Worm (Caenorhabditis elegans) whole organism, L4/young adult: ENCODE results near the gene H04J21.4.

Experiments
- W03F9.2 ChIP-seq: fragments of 150-350 bp; optimal IDR thresholded peaks from 2 replicates; lab custom pipeline; 2014; ENCODE audit warnings: missing biosample characterization, missing genetic modification characterization
- dao-5 ChIP-seq: sonication (generic microtip); optimal IDR thresholded peaks from 2 replicates; lab custom pipeline; 2016; ENCODE audit warnings: missing genotype, missing genetic modification characterization, moderate library complexity, missing compliant biosample characterization
- him-1 ChIP-seq: sonication (generic microtip); optimal IDR thresholded peaks from 2 replicates; lab custom pipeline; 2016; ENCODE audit warnings: missing genotype, missing genetic modification reagents, missing genetic modification characterization, missing compliant biosample characterization

H04J21.4 gene

ce11 chrIII:2368424-2368823 is at the start of gene H04J21.4:
Gene H04J21.4, minus strand, starts transcription at chrIII:2368524.
- no peak for TF ChIP-seq dao-5
- no peak for TF ChIP-seq him-1 (tag; lab: Kevin White, UChicago)
- TF ChIP-seq W03F9.2 (tag; lab: Kevin White, UChicago): no peak

ce11 chrIII:2410925-2411450 is 42.7 kb upstream of the H04J21.4 start, which contains the start of gene mrpl-30:
Gene mrpl-30, minus strand, starts transcription at chrIII:2410975.
- no peak for TF ChIP-seq him-1 (tag; lab: Kevin White, UChicago)
- TF ChIP-seq dao-5: no peak
- TF ChIP-seq W03F9.2 (tag; lab: Kevin White, UChicago): no peak

DNA sequence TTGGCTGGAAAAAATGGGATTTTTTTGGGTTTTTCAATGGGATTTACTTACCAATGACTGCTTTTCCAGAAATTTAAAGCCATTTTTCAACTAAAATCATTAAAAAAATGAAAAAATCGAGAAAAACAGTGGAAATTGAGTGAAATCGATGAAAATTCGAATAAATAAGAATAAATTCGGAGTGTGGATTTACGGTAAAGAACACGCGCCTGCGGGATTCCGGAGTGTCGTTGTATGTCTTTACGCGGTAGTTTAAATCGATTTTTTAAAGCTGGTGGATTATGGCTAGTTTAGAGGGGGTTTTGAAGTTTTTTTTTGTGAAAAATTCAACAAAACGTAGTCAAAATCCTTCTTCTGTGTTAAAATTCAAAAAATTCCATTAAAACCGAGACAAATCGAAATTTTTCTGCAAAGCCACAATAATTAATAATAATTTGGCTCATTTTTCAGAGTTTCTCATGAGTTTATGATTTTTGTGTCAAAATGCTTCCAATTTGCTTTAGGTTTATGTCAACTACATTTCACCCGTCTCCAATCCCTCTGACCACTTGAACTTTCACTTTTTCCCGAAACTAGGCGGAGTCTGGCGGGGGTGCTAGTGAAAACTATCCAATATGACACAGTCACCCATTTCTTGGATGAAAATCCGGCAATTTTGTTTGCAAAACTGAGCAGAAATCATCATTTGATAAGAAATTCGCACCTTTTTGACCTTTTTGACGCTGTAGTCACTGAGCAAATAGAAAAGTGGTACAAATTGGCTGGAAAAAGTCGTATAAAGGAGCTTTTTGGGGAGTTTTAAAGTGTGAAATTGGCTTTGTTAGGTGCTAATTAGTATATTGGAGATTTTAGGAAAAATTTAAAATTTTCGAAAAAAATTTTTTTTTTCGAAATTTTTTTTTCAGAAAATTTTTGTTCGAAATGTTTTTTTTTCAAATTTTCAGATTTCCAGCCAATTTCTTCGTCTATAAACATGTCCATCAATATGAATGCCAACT is 33.1 kb upstream of the H04J21.4 start, which contains the start of the genes cic-1 and strm-1:
TSS of gene cic-1 (minus strand) at position 96 of the 998 bp plus-strand sequence.
TSS of gene strm-1 (plus strand) at position 945 of the 998 bp plus-strand sequence.
- TF ChIP-seq him-1 (tag; lab: Kevin White, UChicago) (no peak), dao-5 (no peak), W03F9.2 (tag; lab: Kevin White, UChicago) (peak; percentile 53)

DNA sequence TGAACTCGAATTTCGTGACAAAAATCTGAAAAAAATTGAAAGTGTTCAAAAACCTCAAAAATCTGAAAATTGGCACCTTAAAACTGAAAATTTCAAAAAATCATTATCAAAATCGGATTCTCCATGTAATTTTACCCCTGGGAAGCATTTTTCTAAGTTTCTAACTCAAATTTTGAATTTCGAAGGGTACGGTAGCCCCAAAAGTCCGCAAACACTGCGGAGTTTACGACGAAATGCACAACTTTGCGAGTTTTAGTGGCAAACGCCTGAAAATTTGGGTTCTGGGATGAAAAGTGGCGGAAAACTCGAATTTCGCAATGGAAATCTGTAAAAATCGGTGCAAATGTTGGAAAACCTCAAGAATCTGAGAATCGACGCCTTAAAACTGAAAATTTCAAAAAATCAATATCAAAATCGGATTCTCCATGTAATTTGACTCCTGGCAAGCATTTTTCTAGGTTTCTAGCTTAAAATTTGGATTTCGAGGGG is 25.4 kb upstream of the H04J21.4 start:
- TF ChIP-seq him-1 (tag; lab: Kevin White, UChicago) (no peak), W03F9.2 (tag; lab: Kevin White, UChicago) (no peak), dao-5 (no peak)

DNA sequence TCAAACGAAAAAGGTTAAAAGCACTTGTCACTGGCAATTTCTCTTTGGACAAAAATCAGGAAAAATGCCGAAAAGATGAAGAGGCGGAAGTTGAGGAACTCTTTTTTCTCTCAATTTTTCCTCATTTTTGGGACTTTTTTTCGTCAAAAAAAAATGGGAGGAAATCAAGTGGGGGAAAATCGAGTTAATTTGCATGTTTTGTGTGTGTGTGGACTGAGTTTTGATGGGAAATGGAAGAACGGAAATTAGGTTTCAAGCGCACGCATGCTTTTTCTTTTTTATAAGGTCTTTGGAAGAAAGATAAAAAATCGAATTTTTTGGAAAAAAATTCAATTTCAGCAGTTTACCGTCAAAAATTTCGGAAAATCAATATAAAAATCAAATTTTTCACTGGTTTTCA is 23.4 kb upstream of the H04J21.4 start:
- no peak for TF ChIP-seq W03F9.2 (tag; lab: Kevin White, UChicago)
- TF ChIP-seq dao-5: no peak
- no peak for TF ChIP-seq him-1 (tag; lab: Kevin White, UChicago)

- TF ChIP-seq W03F9.2 (tag; lab: Kevin White, UChicago) (no peak), him-1 (tag; lab: Kevin White, UChicago) (no peak), dao-5 (no peak)
Measured at ce11 chrIII:2386483-2386882, 18.2 kb upstream of the H04J21.4 start, which contains the start of gene H14E04.3. Gene H14E04.3, minus strand, starts transcription at chrIII:2386583.

DNA sequence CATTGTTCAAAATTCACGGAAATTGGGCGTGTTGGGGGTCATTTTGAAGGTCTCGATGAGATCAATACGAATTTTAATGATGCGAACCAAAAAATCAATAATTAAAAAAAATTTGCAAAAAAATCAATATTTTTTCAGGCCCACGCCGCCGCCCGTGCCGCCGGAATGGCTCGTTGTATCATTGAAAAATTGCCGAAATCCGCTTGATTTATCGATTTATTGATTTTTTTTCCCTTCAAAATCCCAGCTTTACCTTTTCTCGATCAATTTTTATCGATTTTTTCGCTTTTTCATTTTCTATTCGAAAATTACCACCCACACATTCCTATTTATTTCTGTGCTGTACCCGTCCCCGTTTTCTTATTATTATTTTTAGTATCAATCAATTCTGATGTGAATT is 16.0 kb upstream of the H04J21.4 start:
- TF ChIP-seq W03F9.2 (tag; lab: Kevin White, UChicago): no peak
- no peak for TF ChIP-seq dao-5
- TF ChIP-seq him-1 (tag; lab: Kevin White, UChicago): no peak

- TF ChIP-seq W03F9.2 (tag; lab: Kevin White, UChicago): peak; percentile 44
- no peak for TF ChIP-seq dao-5
Measured at ce11 chrIII:2375918-2376317, 7.6 kb upstream of the H04J21.4 start, which contains the start of gene H14E04.2. Gene H14E04.2, plus strand, starts transcription at chrIII:2376193.

- TF ChIP-seq him-1 (tag; lab: Kevin White, UChicago) (no peak), dao-5 (no peak), W03F9.2 (tag; lab: Kevin White, UChicago) (no peak)
Measured at ce11 chrIII:2371864-2372263, 3.5 kb upstream of the H04J21.4 start, which contains the start of gene H04J21.1. Gene H04J21.1, minus strand, starts transcription at chrIII:2371964.

- no peak for TF ChIP-seq W03F9.2 (tag; lab: Kevin White, UChicago)
- no peak for TF ChIP-seq him-1 (tag; lab: Kevin White, UChicago)
- no peak for TF ChIP-seq dao-5
Measured at ce11 chrIII:2362648-2363047, 5.7 kb downstream of the H04J21.4 start, which contains the start of gene srd-69. Gene srd-69, plus strand, starts transcription at chrIII:2362948.

ce11 chrIII:2349956-2350355 is 18.4 kb downstream of the H04J21.4 start:
- no peak for TF ChIP-seq dao-5

ce11 chrIII:2347291-2347690 is 21.0 kb downstream of the H04J21.4 start, which contains the start of gene gip-1:
Gene gip-1, plus strand, starts transcription at chrIII:2347591.
- TF ChIP-seq him-1 (tag; lab: Kevin White, UChicago) (no peak), W03F9.2 (tag; lab: Kevin White, UChicago) (no peak), dao-5 (no peak)

DNA sequence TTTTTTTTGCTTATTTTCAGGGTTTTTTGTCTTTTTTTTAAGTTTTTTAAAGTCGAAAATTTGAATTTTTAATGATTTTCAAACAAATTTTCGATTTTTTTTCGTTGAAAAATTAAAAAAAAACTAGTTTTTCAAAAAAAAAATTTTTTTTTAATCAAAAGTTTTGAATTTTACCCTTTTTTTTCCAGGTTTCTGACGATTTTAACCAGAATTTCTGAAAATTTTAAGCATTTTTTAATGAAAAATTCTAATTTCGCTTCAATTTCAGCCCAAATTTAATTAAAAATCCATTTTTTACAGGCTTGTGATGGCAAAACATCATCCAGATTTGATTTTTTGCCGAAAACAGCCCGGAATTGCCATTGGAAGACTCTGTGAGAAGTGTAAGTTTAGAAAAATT is 25.1 kb downstream of the H04J21.4 start, which contains the start of gene phf-5:
TSS of gene phf-5 (plus strand) at position 301 of the 400 bp plus-strand sequence.
- no peak for TF ChIP-seq dao-5
- TF ChIP-seq him-1 (tag; lab: Kevin White, UChicago): no peak
- TF ChIP-seq W03F9.2 (tag; lab: Kevin White, UChicago): no peak
